Fruit fly (Drosophila melanogaster) ovary, adult (tissue): ENCODE measurements around the gene CG33965.

Source experiments
- CG17801 ChIP-seq: fragments of 200-800 bp; optimal IDR thresholded peaks from 2 replicates; lab custom pipeline; 2019; ENCODE audit warnings: missing biosample characterization, mild to moderate bottlenecking, missing genetic modification characterization, moderate library complexity; ENCODE audit not compliant: partially characterized antibody

The CG33965 gene

dm6 chr3L:1232582-1232981, at the start of gene CG33965:
Gene CG33965, plus strand, starts transcription at chr3L:1232882.
- TF ChIP-seq CG17801 (GFP tag; lab: Kevin White, UChicago): no peak

- no peak for TF ChIP-seq CG17801 (GFP tag; lab: Kevin White, UChicago)
Observed at dm6 chr3L:1183467-1183866, 49.2 kb upstream of the CG33965 start.

dm6 chr3L:1188936-1189659, 43.6 kb upstream of the CG33965 start, which contains the start of gene CG13912:
Gene CG13912, plus strand, starts transcription at chr3L:1189588.
- TF ChIP-seq CG17801 (GFP tag; lab: Kevin White, UChicago): no peak

- TF ChIP-seq CG17801 (GFP tag; lab: Kevin White, UChicago): no peak
Observed at dm6 chr3L:1193123-1193844, 39.4 kb upstream of the CG33965 start, which contains the start of gene Trhn. Gene Trhn, minus strand, starts transcription at chr3L:1193173.

- TF ChIP-seq CG17801 (GFP tag; lab: Kevin White, UChicago): no peak
Observed at dm6 chr3L:1195202-1195601, 37.5 kb upstream of the CG33965 start, which contains the start of gene LysX. Gene LysX, minus strand, starts transcription at chr3L:1195302.

dm6 chr3L:1195868-1196552, 36.7 kb upstream of the CG33965 start, which contains the start of gene Aplip1:
Gene Aplip1, plus strand, starts transcription at chr3L:1196317.
- TF ChIP-seq CG17801 (GFP tag; lab: Kevin White, UChicago): no peak

- no peak for TF ChIP-seq CG17801 (GFP tag; lab: Kevin White, UChicago)
Observed at dm6 chr3L:1200357-1201051, 32.2 kb upstream of the CG33965 start, which contains the start of gene mwh. Gene mwh, plus strand, starts transcription at chr3L:1200786.

- TF ChIP-seq CG17801 (GFP tag; lab: Kevin White, UChicago): no peak
Observed at dm6 chr3L:1202588-1203195, 30.0 kb upstream of the CG33965 start, which contains the start of gene meep. Gene meep, minus strand, starts transcription at chr3L:1203036.

- no peak for TF ChIP-seq CG17801 (GFP tag; lab: Kevin White, UChicago)
Observed at dm6 chr3L:1203855-1204431, 28.7 kb upstream of the CG33965 start.

- no peak for TF ChIP-seq CG17801 (GFP tag; lab: Kevin White, UChicago)
Observed at dm6 chr3L:1204674-1205547, 27.8 kb upstream of the CG33965 start, which contains the start of gene CG9119. Gene CG9119, minus strand, starts transcription at chr3L:1204795.

dm6 chr3L:1206682-1207421, 25.8 kb upstream of the CG33965 start, which contains the start of gene LysB:
Gene LysB, plus strand, starts transcription at chr3L:1207371.
- no peak for TF ChIP-seq CG17801 (GFP tag; lab: Kevin White, UChicago)

- TF ChIP-seq CG17801 (GFP tag; lab: Kevin White, UChicago): no peak
Observed at dm6 chr3L:1208206-1208605, 24.5 kb upstream of the CG33965 start.
